Worm (Caenorhabditis elegans) whole organism, L3 larva: ENCODE data around the gene col-97.

Experiments
- nhr-237 ChIP-seq: fragments of 150-350 bp; optimal IDR thresholded peaks from 2 replicates; lab custom pipeline; 2014; ENCODE audit warnings: missing biosample characterization, missing genetic modification characterization
- nhr-28 ChIP-seq: fragments of 150-350 bp; optimal IDR thresholded peaks from 2 replicates; lab custom pipeline; 2014; ENCODE audit warnings: missing biosample characterization, missing genetic modification characterization
- snpc-4 ChIP-seq: fragments of 150-350 bp; optimal IDR thresholded peaks from 2 replicates; lab custom pipeline; 2014; ENCODE audit warnings: missing biosample characterization, missing genetic modification characterization

ce11 chrIII:12990997-12991396 is 2.5 kb downstream of the col-97 start, which contains the start of gene ZK1010.12:
- no peak for TF ChIP-seq snpc-4
- TF ChIP-seq nhr-237 (tag; lab: Kevin White, UChicago) = no peak
- TF ChIP-seq nhr-28 (tag; lab: Kevin White, UChicago) = no peak
